Worm (Caenorhabditis elegans): ENCODE results near the gene sdha-1.

sdha-1 gene

ce11 chrX:8504207-8504606 is 41.6 kb downstream of the sdha-1 start:
- TF ChIP-seq aly-1 (tag; optimal IDR thresholded peaks at IDR 0.05): no peak
- TF ChIP-seq scrt-1 (GFP tag; IDR thresholded peaks at IDR 0.05): no peak
- TF ChIP-seq F13C5.2 (tag; optimal IDR thresholded peaks at IDR 0.05): no peak
- no peak for TF ChIP-seq sea-1 (GFP tag; conservative IDR thresholded peaks at IDR 0.05)
- no peak for TF ChIP-seq hmg-4 (GFP tag; optimal IDR thresholded peaks at IDR 0.05)
- TF ChIP-seq tbx-37 (GFP tag; conservative IDR thresholded peaks at IDR 0.05): no peak
- TF ChIP-seq B0310.2 (tag; optimal IDR thresholded peaks at IDR 0.05): no peak
- no peak for TF ChIP-seq hnd-1 (tag; optimal IDR thresholded peaks at IDR 0.05)

- TF ChIP-seq ama-1 (optimal IDR thresholded peaks at IDR 0.05) (no peak), hmg-4 (GFP tag; optimal IDR thresholded peaks at IDR 0.05) (no peak), scrt-1 (GFP tag; IDR thresholded peaks at IDR 0.05) (no peak), tbx-11 (GFP tag; IDR thresholded peaks at IDR 0.05) (no peak), B0310.2 (tag; optimal IDR thresholded peaks at IDR 0.05) (no peak), tra-4 (tag; optimal IDR thresholded peaks at IDR 0.05) (no peak), flt-1 (GFP tag; IDR thresholded peaks at IDR 0.05) (no peak), tbx-37 (GFP tag; conservative IDR thresholded peaks at IDR 0.05) (no peak), ets-7 (tag; optimal IDR thresholded peaks at IDR 0.05) (no peak), pes-1 (GFP tag; IDR thresholded peaks at IDR 0.05) (no peak), hnd-1 (tag; optimal IDR thresholded peaks at IDR 0.05) (no peak), F13C5.2 (tag; optimal IDR thresholded peaks at IDR 0.05) (no peak), ceh-36 (tag; optimal IDR thresholded peaks at IDR 0.05) (no peak), ceh-13 (GFP tag; optimal IDR thresholded peaks at IDR 0.05) (no peak), aly-1 (tag; optimal IDR thresholded peaks at IDR 0.05) (no peak), hmbx-1 (tag; optimal IDR thresholded peaks at IDR 0.05) (no peak), sea-1 (GFP tag; conservative IDR thresholded peaks at IDR 0.05) (no peak)
Observed at ce11 chrX:8500922-8501321, 44.9 kb downstream of the sdha-1 start, which contains the start of gene grd-4. Gene grd-4 (plus strand): TSS chrX:8501222.

ce11 chrX:8499721-8500120 is 46.1 kb downstream of the sdha-1 start, which contains the start of gene grd-14:
Gene grd-14 (plus strand): TSS chrX:8500021.
- TF ChIP-seq hmg-4 (GFP tag; optimal IDR thresholded peaks at IDR 0.05) (no peak), ceh-13 (GFP tag; optimal IDR thresholded peaks at IDR 0.05) (no peak), aly-1 (tag; optimal IDR thresholded peaks at IDR 0.05) (no peak), tra-4 (tag; optimal IDR thresholded peaks at IDR 0.05) (no peak), flt-1 (GFP tag; IDR thresholded peaks at IDR 0.05) (no peak), F13C5.2 (tag; optimal IDR thresholded peaks at IDR 0.05) (no peak), ceh-36 (tag; optimal IDR thresholded peaks at IDR 0.05) (no peak), hnd-1 (tag; optimal IDR thresholded peaks at IDR 0.05) (no peak), pes-1 (GFP tag; IDR thresholded peaks at IDR 0.05) (no peak), hmbx-1 (tag; optimal IDR thresholded peaks at IDR 0.05) (no peak), tbx-37 (GFP tag; conservative IDR thresholded peaks at IDR 0.05) (no peak), ama-1 (optimal IDR thresholded peaks at IDR 0.05) (no peak), B0310.2 (tag; optimal IDR thresholded peaks at IDR 0.05) (no peak), ets-7 (tag; optimal IDR thresholded peaks at IDR 0.05) (no peak), sea-1 (GFP tag; conservative IDR thresholded peaks at IDR 0.05) (no peak), tbx-11 (GFP tag; IDR thresholded peaks at IDR 0.05) (no peak), scrt-1 (GFP tag; IDR thresholded peaks at IDR 0.05) (no peak)

- TF ChIP-seq pes-1 (GFP tag; IDR thresholded peaks at IDR 0.05) (no peak), tbx-11 (GFP tag; IDR thresholded peaks at IDR 0.05) (no peak)
Observed at ce11 chrX:8495005-8495404, 50.8 kb downstream of the sdha-1 start, which contains the start of gene T01B10.5. Gene T01B10.5 (plus strand): TSS chrX:8495305.
